Worm (Caenorhabditis elegans): ENCODE results near the gene F43E2.11.

Gene F43E2.11

DNA sequence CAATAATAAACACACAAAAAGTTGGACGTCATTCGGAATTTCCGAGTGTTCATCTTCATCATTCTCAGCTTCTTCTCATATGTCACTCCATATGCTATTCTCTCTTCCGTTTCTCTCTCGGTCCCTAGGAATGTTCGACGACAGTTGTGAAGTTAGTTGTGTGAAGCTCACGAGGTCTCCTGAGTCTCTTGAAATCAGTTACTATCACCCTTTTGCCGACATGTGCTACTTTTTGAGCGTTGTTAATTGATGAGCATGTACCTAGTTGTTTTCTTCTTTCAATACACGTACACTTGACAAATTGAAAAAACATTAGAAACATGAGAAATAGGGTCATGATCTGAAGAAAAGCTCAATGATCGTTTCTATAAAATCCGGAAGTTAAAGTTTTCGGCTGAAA lies 46.8 kb downstream of the F43E2.11 start:
- TF ChIP-seq ztf-11 (tag; optimal IDR thresholded peaks at IDR 0.05) (no peak), lin-11 (tag; optimal IDR thresholded peaks at IDR 0.05) (no peak), sma-3 (GFP tag; optimal IDR thresholded peaks at IDR 0.05) (no peak), nhr-11 (tag; optimal IDR thresholded peaks at IDR 0.05) (no peak), Y55F3AM.14 (GFP tag; optimal IDR thresholded peaks at IDR 0.05) (no peak), nhr-129 (tag; optimal IDR thresholded peaks at IDR 0.05) (peak; percentile 82), crh-2 (tag; optimal IDR thresholded peaks at IDR 0.05) (peak; percentile 22), peb-1 (tag; optimal IDR thresholded peaks at IDR 0.05) (no peak), egl-27 (tag; optimal IDR thresholded peaks at IDR 0.05) (no peak), F13H6.1 (tag; optimal IDR thresholded peaks at IDR 0.05) (peak; percentile 83), unc-55 (GFP tag; optimal IDR thresholded peaks at IDR 0.05) (no peak), mdl-1 (tag; optimal IDR thresholded peaks at IDR 0.05) (peak in 1 of 2 experiments; percentile 25), dmd-4 (tag; optimal IDR thresholded peaks at IDR 0.05) (no peak), nhr-21 (tag; optimal IDR thresholded peaks at IDR 0.05) (no peak), elt-1 (tag; optimal IDR thresholded peaks at IDR 0.05) (no peak), ZK546.5 (tag; optimal IDR thresholded peaks at IDR 0.05) (no peak), ceh-82 (tag; optimal IDR thresholded peaks at IDR 0.05) (no peak), mbf-1 (tag; optimal IDR thresholded peaks at IDR 0.05) (no peak), nhr-23 (tag; optimal IDR thresholded peaks at IDR 0.05) (no peak), skn-1 (tag; optimal IDR thresholded peaks at IDR 0.05) (no peak), nhr-77 (tag; optimal IDR thresholded peaks at IDR 0.05) (no peak), lsy-2 (tag; optimal IDR thresholded peaks at IDR 0.05) (peak in 1 of 2 experiments; percentile 48), R02D3.7 (tag; optimal IDR thresholded peaks at IDR 0.05) (no peak), lin-13 (GFP tag; optimal IDR thresholded peaks at IDR 0.05) (peak; percentile 18), nhr-237 (tag; optimal IDR thresholded peaks at IDR 0.05) (no peak), fos-1 (tag; optimal IDR thresholded peaks at IDR 0.05) (no peak), sma-9 (GFP tag; optimal IDR thresholded peaks at IDR 0.05) (peak; percentile 84), sma-9 (tag; optimal IDR thresholded peaks at IDR 0.05) (no peak), ztf-4 (tag; optimal IDR thresholded peaks at IDR 0.05) (peak; percentile 63), lin-39 (tag; optimal IDR thresholded peaks at IDR 0.05) (no peak), sem-4 (tag; optimal IDR thresholded peaks at IDR 0.05) (no peak), gmeb-1 (tag; optimal IDR thresholded peaks at IDR 0.05) (no peak), ama-1 (optimal IDR thresholded peaks at IDR 0.05) (no peak), nhr-6 (tag; optimal IDR thresholded peaks at IDR 0.05) (peak; percentile 53), snpc-4 (tag; optimal IDR thresholded peaks at IDR 0.05) (no peak), blmp-1 (tag; optimal IDR thresholded peaks at IDR 0.05; ENCODE audit: insufficient read depth) (no peak), ceh-16 (tag; optimal IDR thresholded peaks at IDR 0.05) (no peak), ztf-1 (GFP tag; conservative IDR thresholded peaks at IDR 0.05) (no peak), zag-1 (tag; optimal IDR thresholded peaks at IDR 0.05) (no peak), mab-5 (tag; optimal IDR thresholded peaks at IDR 0.05) (no peak), elt-3 (tag; optimal IDR thresholded peaks at IDR 0.05) (no peak), unc-39 (tag; optimal IDR thresholded peaks at IDR 0.05) (no peak), C34F6.9 (tag; optimal IDR thresholded peaks at IDR 0.05) (peak; percentile 57), nhr-25 (tag; optimal IDR thresholded peaks at IDR 0.05) (no peak), unc-62 (GFP tag; optimal IDR thresholded peaks at IDR 0.05) (no peak), alr-1 (tag; optimal IDR thresholded peaks at IDR 0.05) (no peak), nhr-10 (tag; optimal IDR thresholded peaks at IDR 0.05) (no peak), nhr-12 (tag; optimal IDR thresholded peaks at IDR 0.05) (no peak), aly-2 (tag; optimal IDR thresholded peaks at IDR 0.05) (no peak)

DNA sequence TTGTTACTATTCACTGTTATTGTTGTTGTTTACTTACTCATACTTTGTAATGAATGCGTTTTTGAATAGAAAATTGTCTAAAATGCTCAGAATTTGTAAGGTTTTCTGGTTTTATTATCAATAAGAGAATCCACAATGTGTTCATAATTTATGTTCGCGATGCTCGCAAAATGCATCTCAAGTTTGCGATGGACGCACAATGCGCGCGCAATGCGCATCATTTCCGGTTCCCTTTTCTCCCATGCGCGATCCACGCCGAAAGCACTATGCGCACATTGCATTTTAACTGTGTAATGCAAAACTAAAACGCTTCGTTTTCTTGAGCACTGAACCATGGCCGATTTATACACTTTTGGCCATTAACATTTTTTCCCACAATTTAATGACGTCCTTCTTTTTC lies 50.6 kb downstream of the F43E2.11 start:
- no peak for TF ChIP-seq ceh-82 (tag; optimal IDR thresholded peaks at IDR 0.05)
- TF ChIP-seq dmd-4 (tag; optimal IDR thresholded peaks at IDR 0.05) = no peak
- no peak for TF ChIP-seq gmeb-1 (tag; optimal IDR thresholded peaks at IDR 0.05)
- TF ChIP-seq nhr-12 (tag; optimal IDR thresholded peaks at IDR 0.05) = no peak
- no peak for TF ChIP-seq F13H6.1 (tag; optimal IDR thresholded peaks at IDR 0.05)
- TF ChIP-seq nhr-129 (tag; optimal IDR thresholded peaks at IDR 0.05) = no peak
- no peak for TF ChIP-seq nhr-25 (tag; optimal IDR thresholded peaks at IDR 0.05)
- TF ChIP-seq unc-55 (GFP tag; optimal IDR thresholded peaks at IDR 0.05) = peak; percentile 8
- no peak for TF ChIP-seq ceh-16 (tag; optimal IDR thresholded peaks at IDR 0.05)
- no peak for TF ChIP-seq nhr-237 (tag; optimal IDR thresholded peaks at IDR 0.05)
- no peak for TF ChIP-seq ztf-1 (GFP tag; conservative IDR thresholded peaks at IDR 0.05)
- no peak for TF ChIP-seq nhr-77 (tag; optimal IDR thresholded peaks at IDR 0.05)
- TF ChIP-seq snpc-4 (tag; optimal IDR thresholded peaks at IDR 0.05) = no peak
- no peak for TF ChIP-seq lin-11 (tag; optimal IDR thresholded peaks at IDR 0.05)
- TF ChIP-seq Y55F3AM.14 (GFP tag; optimal IDR thresholded peaks at IDR 0.05) = peak; percentile 80
